Fruit fly (Drosophila melanogaster): Measurements from ENCODE around the gene Cpr72Eb.

dm6 chr3L:16321172-16321571 is 43.5 kb upstream of the Cpr72Eb start, which contains the start of gene CG42718:
- TF ChIP-seq psq (optimal IDR thresholded peaks at IDR 0.05) (no peak), ttk (optimal IDR thresholded peaks at IDR 0.05) (no peak), h (optimal IDR thresholded peaks at IDR 0.05) (no peak), insv (optimal IDR thresholded peaks at IDR 0.05) (no peak)

Measured in Kc167 (cell line).